Fruit fly (Drosophila melanogaster) whole organism, embryonic: ENCODE data around the gene cyr.

Experiments
- B-H2 ChIP-seq: fragments of 200-800 bp; sonication (Bioruptor generic); optimal IDR thresholded peaks from 2 replicates; lab custom pipeline; 2018; ENCODE audit warnings: missing biosample characterization, mild to moderate bottlenecking, missing genetic modification characterization
- CG10959 ChIP-seq: fragments of 200-800 bp; sonication (Bioruptor generic); IDR thresholded peaks from 2 replicates; pipeline ENCODE4 v1.3.6; 2022; ENCODE audit warnings: missing biosample characterization, missing genetic modification characterization
- CG10979 ChIP-seq: fragments of 200-800 bp; sonication (Bioruptor generic); optimal IDR thresholded peaks from 2 replicates; lab custom pipeline; 2018; ENCODE audit warnings: missing biosample characterization, mild to moderate bottlenecking, missing genetic modification characterization, moderate library complexity
- CG11093 ChIP-seq: fragments of 200-800 bp; sonication (Bioruptor generic); IDR thresholded peaks from 3 replicates; pipeline ENCODE4 v1.3.6; 2022; ENCODE audit warnings: missing biosample characterization, missing genetic modification characterization
- CG11560 ChIP-seq: fragments of 200-800 bp; sonication (Bioruptor generic); IDR thresholded peaks from 3 replicates; pipeline ENCODE4 v1.3.6; 2022; ENCODE audit warnings: missing biosample characterization, missing genetic modification characterization
- CG13894 ChIP-seq: fragments of 200-800 bp; sonication (Bioruptor generic); optimal IDR thresholded peaks from 3 replicates; lab custom pipeline; 2018; ENCODE audit warnings: missing biosample characterization, mild to moderate bottlenecking, missing genetic modification characterization, moderate library complexity
- CG15601 ChIP-seq: fragments of 200-800 bp; sonication (Bioruptor generic); optimal IDR thresholded peaks from 3 replicates; lab custom pipeline; 2019; ENCODE audit warnings: missing biosample characterization, mild to moderate bottlenecking, missing genetic modification characterization, moderate library complexity
- CG18476 ChIP-seq: fragments of 200-800 bp; sonication (Bioruptor generic); optimal IDR thresholded peaks from 2 replicates; lab custom pipeline; 2016; ENCODE audit warnings: missing biosample characterization, mild to moderate bottlenecking, missing genetic modification characterization
- CG18599 ChIP-seq: fragments of 200-800 bp; sonication (Bioruptor generic); optimal IDR thresholded peaks from 3 replicates; lab custom pipeline; 2017; ENCODE audit warnings: missing biosample characterization, missing genetic modification characterization, mild to moderate bottlenecking, moderate library complexity, missing genetic modification reagents
- CG2120 ChIP-seq: fragments of 200-800 bp; sonication (Bioruptor generic); optimal IDR thresholded peaks from 3 replicates; lab custom pipeline; 2016; ENCODE audit warnings: missing biosample characterization, missing genetic modification characterization
- CG30431 ChIP-seq: fragments of 200-800 bp; sonication (Bioruptor generic); optimal IDR thresholded peaks from 2 replicates; lab custom pipeline; 2017; ENCODE audit warnings: missing biosample characterization, missing genetic modification characterization
- CG32532 ChIP-seq: fragments of 200-800 bp; sonication (Bioruptor generic); IDR thresholded peaks from 2 replicates; pipeline ENCODE4 v1.3.6; 2022; ENCODE audit warnings: missing biosample characterization, missing genetic modification characterization
- CG3407 ChIP-seq: fragments of 200-800 bp; sonication (Bioruptor generic); optimal IDR thresholded peaks from 2 replicates; lab custom pipeline; 2018; ENCODE audit warnings: missing biosample characterization, mild to moderate bottlenecking, missing genetic modification characterization
- CG4404 ChIP-seq: fragments of 200-800 bp; sonication (Bioruptor generic); IDR thresholded peaks from 2 replicates; pipeline ENCODE4 v1.3.6; 2022; ENCODE audit warnings: missing biosample characterization, missing genetic modification characterization
- CG4707 ChIP-seq: fragments of 200-800 bp; sonication (Bioruptor generic); optimal IDR thresholded peaks from 2 replicates; lab custom pipeline; 2018; ENCODE audit warnings: missing biosample characterization, mild to moderate bottlenecking, missing genetic modification characterization, moderate library complexity
- CG5245 ChIP-seq: fragments of 200-800 bp; sonication (Bioruptor generic); optimal IDR thresholded peaks from 3 replicates; lab custom pipeline; 2016; ENCODE audit warnings: missing biosample characterization, missing genetic modification characterization
- CG6175 ChIP-seq: fragments of 200-800 bp; sonication (Bioruptor generic); IDR thresholded peaks from 3 replicates; pipeline ENCODE4 v1.3.6; 2022; ENCODE audit warnings: missing biosample characterization, missing genetic modification characterization
- CG9609 ChIP-seq: fragments of 200-800 bp; sonication (Bioruptor generic); optimal IDR thresholded peaks from 3 replicates; lab custom pipeline; 2016; ENCODE audit warnings: missing biosample characterization, missing genetic modification characterization
- D ChIP-seq, 2 experiments: fragments of 200-800 bp in 1 of 2; fragments of >200 bp in 1 of 2; sonication (Bioruptor generic) in 1 of 2; optimal IDR thresholded peaks; 2 replicates in 1 of 2; 3 replicates in 1 of 2; lab custom pipeline; 2017; ENCODE audit warnings: mild to moderate bottlenecking in 1 of 2, missing biosample characterization in 1 of 2, missing genetic modification characterization in 1 of 2, missing genetic modification reagents in 1 of 2
- Dref ChIP-seq: fragments of 200-800 bp; sonication (Bioruptor generic); IDR thresholded peaks from 2 replicates; pipeline ENCODE4 v1.3.6; 2022; ENCODE audit warnings: missing biosample characterization, missing genetic modification characterization
- Eip74EF ChIP-seq, 2 experiments: fragments of 200-800 bp in 1 of 2; fragments of >200 bp in 1 of 2; sonication (Bioruptor generic) in 1 of 2; optimal IDR thresholded peaks; 2 replicates each; lab custom pipeline; 2017 to 2019; ENCODE audit warnings: missing biosample characterization in 2 of 2, missing genetic modification characterization in 2 of 2, mild to moderate bottlenecking in 1 of 2, moderate library complexity in 1 of 2
- Fer1 ChIP-seq: fragments of 200-800 bp; sonication (Bioruptor generic); optimal IDR thresholded peaks from 2 replicates; lab custom pipeline; 2017; ENCODE audit warnings: missing biosample characterization, mild to moderate bottlenecking, missing genetic modification characterization
- HLH54F ChIP-seq: fragments of 200-800 bp; sonication (Bioruptor generic); optimal IDR thresholded peaks from 3 replicates; lab custom pipeline; 2016; ENCODE audit warnings: missing biosample characterization, missing genetic modification characterization
- Hey ChIP-seq: fragments of 200-800 bp; sonication (Bioruptor generic); optimal IDR thresholded peaks from 3 replicates; lab custom pipeline; 2018; ENCODE audit warnings: missing biosample characterization, mild to moderate bottlenecking, missing genetic modification characterization
- HmgD ChIP-seq: fragments of 200-800 bp; sonication (Bioruptor generic); optimal IDR thresholded peaks from 3 replicates; lab custom pipeline; 2016; ENCODE audit warnings: missing biosample characterization, missing genetic modification characterization
- Hmr ChIP-seq: fragments of 200-800 bp; sonication (Bioruptor generic); optimal IDR thresholded peaks from 3 replicates; lab custom pipeline; 2017; ENCODE audit warnings: mild to moderate bottlenecking, missing biosample characterization, missing genetic modification reagents, missing genetic modification characterization
- Meics ChIP-seq: fragments of 200-800 bp; sonication (Bioruptor generic); optimal IDR thresholded peaks from 2 replicates; lab custom pipeline; 2017; ENCODE audit warnings: missing biosample characterization, mild to moderate bottlenecking, missing genetic modification characterization
- PHDP ChIP-seq: fragments of 200-800 bp; sonication (Bioruptor generic); optimal IDR thresholded peaks from 3 replicates; lab custom pipeline; 2018; ENCODE audit warnings: missing biosample characterization, mild to moderate bottlenecking, missing genetic modification characterization, moderate library complexity
- Sry-δ ChIP-seq: fragments of 200-800 bp; sonication (Bioruptor generic); optimal IDR thresholded peaks from 2 replicates; lab custom pipeline; 2016; ENCODE audit warnings: missing biosample characterization, missing genetic modification characterization
- ab ChIP-seq: fragments of 200-800 bp; sonication (Bioruptor generic); optimal IDR thresholded peaks from 2 replicates; lab custom pipeline; 2016; ENCODE audit warnings: missing biosample characterization, missing genetic modification characterization
- ap ChIP-seq: fragments of 200-800 bp; sonication (Bioruptor generic); IDR thresholded peaks from 2 replicates; pipeline ENCODE4 v1.3.6; 2022; ENCODE audit warnings: missing biosample characterization, missing genetic modification characterization
- bsh ChIP-seq, 2 experiments: fragments of 200-800 bp; sonication (Bioruptor generic); optimal IDR thresholded peaks; 2 replicates each; lab custom pipeline; 2017 to 2018; ENCODE audit warnings: mild to moderate bottlenecking in 2 of 2, missing biosample characterization in 2 of 2, missing genetic modification characterization in 2 of 2, moderate library complexity in 1 of 2
- cas ChIP-seq: fragments of 200-800 bp; sonication (Bioruptor generic); IDR thresholded peaks from 2 replicates; pipeline ENCODE4 v1.3.6; 2022; ENCODE audit warnings: missing biosample characterization, missing genetic modification characterization
- chm ChIP-seq: fragments of 200-800 bp; sonication (Bioruptor generic); IDR thresholded peaks from 2 replicates; pipeline ENCODE4 v1.3.6; 2022; ENCODE audit warnings: missing biosample characterization, missing genetic modification characterization
- crp ChIP-seq, 2 experiments: fragments of 200-800 bp; sonication (Bioruptor generic); optimal IDR thresholded peaks; 2 replicates in 1 of 2; 3 replicates in 1 of 2; lab custom pipeline; 2017; ENCODE audit warnings: missing biosample characterization in 2 of 2, missing genetic modification characterization in 2 of 2, mild to moderate bottlenecking in 1 of 2, moderate library complexity in 1 of 2
- danr ChIP-seq: fragments of 200-800 bp; sonication (Bioruptor generic); IDR thresholded peaks from 2 replicates; pipeline ENCODE4 v1.3.6; 2022; ENCODE audit warnings: missing biosample characterization, missing genetic modification characterization
- dimm ChIP-seq: fragments of 200-800 bp; sonication (Bioruptor generic); IDR thresholded peaks from 2 replicates; pipeline ENCODE4 v1.3.6; 2022; ENCODE audit warnings: missing biosample characterization, missing genetic modification characterization
- emc ChIP-seq: fragments of 200-800 bp; sonication (Bioruptor generic); optimal IDR thresholded peaks from 2 replicates; lab custom pipeline; 2016; ENCODE audit warnings: missing biosample characterization, missing genetic modification characterization
- ems ChIP-seq: fragments of 200-800 bp; sonication (Bioruptor generic); optimal IDR thresholded peaks from 3 replicates; lab custom pipeline; 2016; ENCODE audit warnings: missing biosample characterization, missing genetic modification characterization
- exex ChIP-seq: fragments of 200-800 bp; sonication (Bioruptor generic); optimal IDR thresholded peaks from 4 replicates; lab custom pipeline; 2018; ENCODE audit warnings: missing biosample characterization, mild to moderate bottlenecking, missing genetic modification characterization, moderate library complexity
- gsb ChIP-seq: fragments of 200-800 bp; sonication (Bioruptor generic); IDR thresholded peaks from 2 replicates; pipeline ENCODE4 v1.3.6; 2022; ENCODE audit warnings: missing biosample characterization, missing genetic modification characterization
- lab ChIP-seq: fragments of 200-800 bp; sonication (Bioruptor generic); optimal IDR thresholded peaks from 3 replicates; lab custom pipeline; 2017; ENCODE audit warnings: missing biosample characterization, missing genetic modification characterization, mild to moderate bottlenecking, moderate library complexity, missing genetic modification reagents
- mirr ChIP-seq: fragments of 200-800 bp; sonication (Bioruptor generic); optimal IDR thresholded peaks from 3 replicates; lab custom pipeline; 2018; ENCODE audit warnings: missing biosample characterization, mild to moderate bottlenecking, missing genetic modification characterization
- sna ChIP-seq: fragments of 200-800 bp; sonication (Bioruptor generic); IDR thresholded peaks from 2 replicates; pipeline ENCODE4 v1.3.6; 2022; ENCODE audit warnings: missing biosample characterization, missing genetic modification characterization; ENCODE audit not compliant: partially characterized antibody
- sr ChIP-seq: fragments of 200-800 bp; sonication (Bioruptor generic); IDR thresholded peaks from 3 replicates; pipeline ENCODE4 v1.3.6; 2022; ENCODE audit warnings: missing biosample characterization, missing genetic modification characterization
- twi ChIP-seq: fragments of 200-800 bp; optimal IDR thresholded peaks from 2 replicates; lab custom pipeline; 2019; ENCODE audit warnings: missing biosample characterization, mild to moderate bottlenecking, missing genetic modification characterization, moderate library complexity
- tx ChIP-seq: fragments of 200-800 bp; sonication (Bioruptor generic); optimal IDR thresholded peaks from 2 replicates; lab custom pipeline; 2016; ENCODE audit warnings: missing biosample characterization, missing genetic modification characterization
- yki ChIP-seq: fragments of >200 bp; optimal IDR thresholded peaks from 3 replicates; lab custom pipeline; 2018
- zen2 ChIP-seq: fragments of 200-800 bp; sonication (Bioruptor generic); IDR thresholded peaks from 3 replicates; pipeline ENCODE4 v1.3.6; 2022; ENCODE audit warnings: missing biosample characterization, missing genetic modification characterization; ENCODE audit not compliant: partially characterized antibody
- zf30C ChIP-seq: fragments of 200-800 bp; sonication (Bioruptor generic); optimal IDR thresholded peaks from 3 replicates; lab custom pipeline; 2018; ENCODE audit warnings: missing biosample characterization, mild to moderate bottlenecking, missing genetic modification characterization

Gene cyr

DNA sequence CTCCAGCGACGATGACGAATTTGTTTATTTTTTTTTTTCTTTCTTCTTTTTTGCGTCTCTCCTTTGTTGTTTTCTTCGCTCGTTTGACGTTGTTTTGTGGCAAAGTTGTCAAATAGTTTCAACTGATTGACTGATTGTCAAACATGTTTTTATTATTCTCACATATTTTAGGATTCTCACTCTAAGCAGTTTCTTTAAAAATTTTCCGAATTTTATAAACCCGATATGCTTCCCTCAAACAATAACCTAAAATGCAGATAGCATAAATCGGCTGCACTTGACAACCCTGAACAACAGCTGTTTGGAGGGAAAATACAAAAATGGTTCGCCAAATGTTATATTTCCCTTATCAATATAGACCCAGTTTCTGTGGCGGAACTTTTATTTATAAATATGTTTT, 8.0 kb upstream of the cyr start, which contains the start of gene CG17982 (continued):
- TF ChIP-seq zen2 (GFP tag; lab: Robert Waterston, UW) = no peak
- peak; percentile 84 for TF ChIP-seq Meics (GFP tag; lab: Kevin White, UChicago)
- TF ChIP-seq CG18476 (GFP tag; lab: Kevin White, UChicago) = peak; percentile 68
- peak; percentile 55 for TF ChIP-seq gsb (GFP tag; lab: Robert Waterston, UW)
- peak; percentile 84 for TF ChIP-seq tx (GFP tag; lab: Kevin White, UChicago)
- peak; percentile 86 for TF ChIP-seq HLH54F
- no peak; the same call in 1 of the 2 replicates for TF ChIP-seq Dref (GFP tag; lab: Robert Waterston, UW)
- peak; percentile 7 for TF ChIP-seq zf30C
- TF ChIP-seq dimm (GFP tag; lab: Robert Waterston, UW) = no peak
- TF ChIP-seq PHDP = peak; percentile 90
- peak; percentile 89 for TF ChIP-seq lab (GFP tag; lab: Kevin White, UChicago)
- TF ChIP-seq CG32532 = peak; percentile 88
- TF ChIP-seq ap (GFP tag; lab: Robert Waterston, UW) = peak; percentile 65; the same call in 1 of the 2 replicates
- TF ChIP-seq exex (tag; lab: Kevin White, UChicago) = no peak
- peak; percentile 51 for TF ChIP-seq emc (GFP tag; lab: Kevin White, UChicago)
- peak; percentile 47 to 89 for TF ChIP-seq crp (GFP tag; optimal IDR thresholded peaks at IDR 0.05; lab: Kevin White, UChicago)
- TF ChIP-seq CG4404 = peak; percentile 56; the same call in 1 of the 2 replicates
- TF ChIP-seq CG11560 = peak; percentile 37; the same call in 1 of the 3 replicates
- peak; percentile 88 for TF ChIP-seq Fer1
- TF ChIP-seq CG15601 (tag; lab: Kevin White, UChicago) = peak; percentile 82
- TF ChIP-seq Hey = no peak
- peak; percentile 90 for TF ChIP-seq CG13894 (tag; lab: Kevin White, UChicago)
- TF ChIP-seq twi (tag; lab: Kevin White, UChicago) = peak; percentile 66
- 0 out of 3 replicates have a peak, but pooled peaks have one; percentile 38 for TF ChIP-seq CG6175 (GFP tag; lab: Robert Waterston, UW)
- peak; percentile 75 for TF ChIP-seq mirr (GFP tag; lab: Kevin White, UChicago)
- peak; percentile 18 for TF ChIP-seq ab (GFP tag; lab: Kevin White, UChicago)
- peak; percentile 91 for TF ChIP-seq B-H2
- TF ChIP-seq CG18599 (GFP tag; lab: Kevin White, UChicago) = peak; percentile 87
- TF ChIP-seq HmgD (GFP tag; lab: Kevin White, UChicago) = no peak
- TF ChIP-seq CG10959 (GFP tag; lab: Robert Waterston, UW) = peak; percentile 81
- TF ChIP-seq CG5245 = peak; percentile 51
- peak; percentile 48 for TF ChIP-seq Sry-δ (GFP tag; lab: Kevin White, UChicago)
- peak; percentile 71 to 89 for TF ChIP-seq bsh (GFP tag; optimal IDR thresholded peaks at IDR 0.05; lab: Kevin White, UChicago)
- peak; percentile 80 for TF ChIP-seq ems (GFP tag; lab: Kevin White, UChicago)
- peak; percentile 44; the same call in 1 of the 3 replicates for TF ChIP-seq CG11093 (GFP tag; lab: Robert Waterston, UW)
- no peak for TF ChIP-seq sr (GFP tag; lab: Robert Waterston, UW)
- TF ChIP-seq CG3407 = peak; percentile 70
- peak in 1 of 2 experiments; percentile 71 for TF ChIP-seq Eip74EF (GFP tag; optimal IDR thresholded peaks at IDR 0.05; lab: Kevin White, UChicago)
- peak; percentile 58; the same call in 1 of the 2 replicates for TF ChIP-seq cas (GFP tag; lab: Robert Waterston, UW)
- no peak for TF ChIP-seq danr (GFP tag; lab: Robert Waterston, UW)
- TF ChIP-seq CG10979 = peak; percentile 76
- TF ChIP-seq D (optimal IDR thresholded peaks at IDR 0.05; lab: Kevin White, UChicago) = no peak
- TF ChIP-seq D (GFP tag; optimal IDR thresholded peaks at IDR 0.05; lab: Kevin White, UChicago) = peak; percentile 67
- no peak for TF ChIP-seq yki
- TF ChIP-seq CG4707 (GFP tag; lab: Kevin White, UChicago) = peak; percentile 55
- peak; percentile 12 for TF ChIP-seq CG30431 (GFP tag; lab: Kevin White, UChicago)
- TF ChIP-seq Hmr (GFP tag; lab: Kevin White, UChicago) = no peak
- TF ChIP-seq chm (GFP tag; lab: Robert Waterston, UW) = peak; percentile 66; the same call in 1 of the 2 replicates
- no peak for TF ChIP-seq sna (GFP tag; lab: Robert Waterston, UW)
- TF ChIP-seq CG9609 (GFP tag; lab: Kevin White, UChicago) = peak; percentile 76
- TF ChIP-seq CG2120 (GFP tag; lab: Kevin White, UChicago) = peak; percentile 98
